Worm (Caenorhabditis elegans) whole organism, L3 larva: ENCODE measurements around the gene let-92.

Source experiments
- ama-1 ChIP-seq: fragments of 150-350 bp; optimal IDR thresholded peaks from 2 replicates; lab custom pipeline; 2018
- fos-1 ChIP-seq: fragments of 150-350 bp; optimal IDR thresholded peaks from 2 replicates; lab custom pipeline; 2014; ENCODE audit warnings: missing biosample characterization, missing genetic modification characterization
- mdl-1 ChIP-seq: fragments of 150-350 bp; optimal IDR thresholded peaks from 2 replicates; lab custom pipeline; 2014; ENCODE audit warnings: missing biosample characterization, missing genetic modification characterization
- nhr-12 ChIP-seq: fragments of 150-350 bp; optimal IDR thresholded peaks from 2 replicates; lab custom pipeline; 2014; ENCODE audit warnings: missing biosample characterization, missing genetic modification characterization
- nhr-28 ChIP-seq: fragments of 150-350 bp; optimal IDR thresholded peaks from 2 replicates; lab custom pipeline; 2014; ENCODE audit warnings: missing biosample characterization, missing genetic modification characterization
- nhr-77 ChIP-seq: fragments of 150-350 bp; optimal IDR thresholded peaks from 2 replicates; lab custom pipeline; 2014; ENCODE audit warnings: missing biosample characterization, missing genetic modification characterization
- unc-62 ChIP-seq: fragments of 150-350 bp; sonication (generic microtip); optimal IDR thresholded peaks from 4 replicates; lab custom pipeline; 2014; ENCODE audit warnings: missing biosample characterization, missing genetic modification reagents, missing genetic modification characterization

DNA sequence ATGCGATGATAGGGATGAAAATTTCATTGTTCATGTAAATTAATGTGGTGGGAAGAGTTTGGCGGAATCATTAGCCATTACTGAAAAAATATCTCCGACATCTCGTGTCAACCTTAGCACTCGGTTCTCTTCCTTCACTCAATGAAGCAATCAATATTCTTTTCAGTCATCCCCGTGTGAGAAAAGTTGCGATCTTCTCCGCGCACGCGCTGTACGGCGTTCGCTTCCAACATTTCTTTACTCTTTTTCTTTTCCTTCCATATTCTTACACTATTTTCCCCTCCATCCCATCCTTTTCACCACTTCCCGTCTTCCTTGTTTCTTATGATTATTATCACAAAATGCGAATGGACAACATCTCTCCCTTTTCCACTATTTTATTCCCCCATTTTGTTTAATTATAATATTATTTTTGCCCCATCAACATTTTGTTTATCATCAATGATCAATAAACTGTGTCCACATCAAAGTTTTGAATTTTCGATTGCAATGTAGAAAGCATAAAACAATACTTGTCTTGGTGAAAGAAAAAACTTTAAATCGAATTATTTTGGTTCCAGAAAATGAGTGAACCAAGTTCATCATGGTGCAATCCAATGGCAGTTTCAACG lies 1.9 kb downstream of the let-92 start, which contains the start of gene mob-1:
- no peak for TF ChIP-seq nhr-28 (tag; lab: Kevin White, UChicago)
- TF ChIP-seq unc-62 (GFP tag; lab: Kevin White, UChicago), result no peak
- TF ChIP-seq nhr-12, result no peak
- TF ChIP-seq nhr-77 (tag; lab: Kevin White, UChicago), result no peak
- no peak for TF ChIP-seq fos-1 (tag; lab: Kevin White, UChicago)
- TF ChIP-seq ama-1 (lab: Kevin White, UChicago), result peak; percentile 54
- no peak for TF ChIP-seq mdl-1 (tag; lab: Kevin White, UChicago)
